Worm (Caenorhabditis elegans) whole organism, L1 larva: Measurements from ENCODE around the gene T28A8.3.

Source experiments
- ama-1 ChIP-seq: fragments of 150-350 bp; optimal IDR thresholded peaks from 2 replicates; lab custom pipeline; 2014
- blmp-1 ChIP-seq: fragments of 150-350 bp; optimal IDR thresholded peaks from 2 replicates; lab custom pipeline; 2014; ENCODE audit warnings: missing biosample characterization, missing genetic modification characterization
- mdl-1 ChIP-seq, 2 experiments: fragments of 150-350 bp; optimal IDR thresholded peaks; 2 replicates each; lab custom pipeline; 2014 to 2017; ENCODE audit warnings: missing biosample characterization in 2 of 2, missing genetic modification characterization in 2 of 2, inconsistent platforms in 1 of 2
- nhr-237 ChIP-seq: fragments of 150-350 bp; optimal IDR thresholded peaks from 2 replicates; lab custom pipeline; 2014; ENCODE audit warnings: missing biosample characterization, missing genetic modification characterization
- nhr-77 ChIP-seq: fragments of 150-350 bp; optimal IDR thresholded peaks from 2 replicates; lab custom pipeline; 2014; ENCODE audit warnings: missing biosample characterization, missing genetic modification characterization
- pqm-1 ChIP-seq: sonication (generic microtip); optimal IDR thresholded peaks from 3 replicates; lab custom pipeline; 2017; ENCODE audit warnings: missing biosample characterization, missing genetic modification characterization

ce11 chrIII:13525118-13525839, 19.5 kb downstream of the T28A8.3 start:
- TF ChIP-seq nhr-237 (tag; lab: Kevin White, UChicago) (no peak), nhr-77 (no peak), mdl-1 (tag; optimal IDR thresholded peaks at IDR 0.05; lab: Kevin White, UChicago) (no peak), blmp-1 (tag; lab: Kevin White, UChicago) (no peak), pqm-1 (tag; lab: Kevin White, UChicago) (no peak), ama-1 (lab: Kevin White, UChicago) (no peak)
